Worm (Caenorhabditis elegans) whole organism, L4 larva: ENCODE results near the gene C45B2.6.

ENCODE experiments used
- F10B5.3 ChIP-seq: sonication (generic microtip); optimal IDR thresholded peaks from 2 replicates; lab custom pipeline; 2016; ENCODE audit warnings: mild to moderate bottlenecking, missing genetic modification characterization, missing compliant biosample characterization
- T20F7.1 ChIP-seq: fragments of 200-800 bp; sonication (Bioruptor generic); optimal IDR thresholded peaks from 2 replicates; lab custom pipeline; 2018; ENCODE audit warnings: mild to moderate bottlenecking, missing genetic modification characterization, missing compliant biosample characterization
- ZK337.2 ChIP-seq: fragments of 200-800 bp; sonication (Bioruptor generic); IDR thresholded peaks from 2 replicates; pipeline ENCODE4 v1.3.6; 2022; ENCODE audit warnings: missing genetic modification reagents, missing genetic modification characterization, missing compliant biosample characterization
- aha-1 ChIP-seq: fragments of 150-350 bp; peaks from one replicate; lab custom pipeline; 2014; ENCODE audit warnings: missing biosample characterization, missing genetic modification characterization
- ama-1 ChIP-seq: fragments of 150-350 bp; optimal IDR thresholded peaks from 2 replicates; lab custom pipeline; 2014; ENCODE audit warnings: inconsistent platforms, mixed read lengths
- arid-1 ChIP-seq: fragments of 200-800 bp; sonication (Bioruptor generic); conservative IDR thresholded peaks from 2 replicates; pipeline ENCODE4 v1.3.6; 2022; ENCODE audit warnings: missing genetic modification reagents, missing genetic modification characterization, missing compliant biosample characterization
- ceh-28 ChIP-seq: fragments of 150-350 bp; optimal IDR thresholded peaks from 2 replicates; lab custom pipeline; 2014; ENCODE audit warnings: missing biosample characterization, missing genetic modification reagents, missing genetic modification characterization
- ceh-62 ChIP-seq: sonication (generic microtip); optimal IDR thresholded peaks from 2 replicates; lab custom pipeline; 2017; ENCODE audit warnings: missing biosample characterization, missing genetic modification characterization
- ctbp-1 ChIP-seq: fragments of 200-800 bp; sonication (Bioruptor generic); IDR thresholded peaks from 2 replicates; pipeline ENCODE4 v1.3.6; 2022; ENCODE audit warnings: missing genetic modification reagents, missing genetic modification characterization, missing compliant biosample characterization
- dmd-9 ChIP-seq: fragments of 200-800 bp; sonication (Bioruptor generic); IDR thresholded peaks from 2 replicates; pipeline ENCODE4 v1.3.6; 2022; ENCODE audit warnings: missing genetic modification reagents, missing genetic modification characterization, missing compliant biosample characterization
- dpl-1 ChIP-seq: fragments of 150-350 bp; optimal IDR thresholded peaks from 2 replicates; lab custom pipeline; 2014; ENCODE audit warnings: missing biosample characterization, missing genetic modification reagents, missing genetic modification characterization
- egl-27 ChIP-seq: sonication (generic microtip); optimal IDR thresholded peaks from 3 replicates; lab custom pipeline; 2017; ENCODE audit warnings: missing biosample characterization, missing genetic modification reagents, missing genetic modification characterization
- egl-43 ChIP-seq: fragments of 200-800 bp; sonication (Bioruptor generic); IDR thresholded peaks from 2 replicates; pipeline ENCODE4 v1.3.6; 2022; ENCODE audit warnings: missing genetic modification reagents, missing genetic modification characterization, missing compliant biosample characterization
- fkh-10 ChIP-seq: fragments of 150-350 bp; optimal IDR thresholded peaks from 2 replicates; lab custom pipeline; 2014; ENCODE audit warnings: missing biosample characterization, missing genetic modification reagents, missing genetic modification characterization
- fos-1 ChIP-seq: fragments of 150-350 bp; optimal IDR thresholded peaks from 2 replicates; lab custom pipeline; 2014; ENCODE audit warnings: missing biosample characterization, missing genetic modification characterization
- gei-8 ChIP-seq: fragments of 200-800 bp; sonication (Bioruptor generic); optimal IDR thresholded peaks from 2 replicates; lab custom pipeline; 2018; ENCODE audit warnings: mild to moderate bottlenecking, missing genetic modification characterization, missing compliant biosample characterization
- hif-1 ChIP-seq, 2 experiments: sonication (generic microtip); optimal IDR thresholded peaks; 2 replicates each; lab custom pipeline; 2016 to 2017; ENCODE audit warnings: missing compliant biosample characterization in 2 of 2, missing genetic modification characterization in 2 of 2, missing genetic modification reagents in 2 of 2, missing genotype in 2 of 2, mild to moderate bottlenecking in 1 of 2
- hmg-1.1 ChIP-seq: fragments of 200-800 bp; sonication (Bioruptor generic); IDR thresholded peaks from 2 replicates; pipeline ENCODE4 v1.3.6; 2022; ENCODE audit warnings: missing genetic modification reagents, missing genetic modification characterization, missing compliant biosample characterization
- lim-7 ChIP-seq: fragments of 200-800 bp; sonication (Bioruptor generic); IDR thresholded peaks from 2 replicates; pipeline ENCODE4 v1.3.6; 2022; ENCODE audit warnings: missing genetic modification characterization, missing compliant biosample characterization
- lin-1 ChIP-seq: fragments of 200-800 bp; sonication (Bioruptor generic); IDR thresholded peaks from 2 replicates; pipeline ENCODE4 v1.3.6; 2022; ENCODE audit warnings: missing genetic modification reagents, missing genetic modification characterization, missing compliant biosample characterization
- lin-13 ChIP-seq: fragments of 150-350 bp; optimal IDR thresholded peaks from 2 replicates; lab custom pipeline; 2014; ENCODE audit warnings: missing biosample characterization, missing genetic modification reagents, missing genetic modification characterization
- lin-29 ChIP-seq: fragments of 200-800 bp; sonication (Bioruptor generic); IDR thresholded peaks from 2 replicates; pipeline ENCODE4 v1.3.6; 2022; ENCODE audit warnings: missing genetic modification reagents, missing genetic modification characterization, missing compliant biosample characterization
- lin-39 ChIP-seq: fragments of 150-350 bp; optimal IDR thresholded peaks from 2 replicates; lab custom pipeline; 2014; ENCODE audit warnings: missing biosample characterization, missing genetic modification reagents, missing genetic modification characterization
- madf-9 ChIP-seq: fragments of 200-800 bp; sonication (Bioruptor generic); conservative IDR thresholded peaks from 2 replicates; pipeline ENCODE4 v1.3.6; 2022; ENCODE audit warnings: missing genetic modification reagents, missing genetic modification characterization, missing compliant biosample characterization
- mdt-29 ChIP-seq: fragments of 200-800 bp; sonication (Bioruptor generic); IDR thresholded peaks from 2 replicates; pipeline ENCODE4 v1.3.6; 2022; ENCODE audit warnings: missing genetic modification reagents, missing genetic modification characterization, missing compliant biosample characterization
- mep-1 ChIP-seq: fragments of 150-350 bp; sonication (generic microtip); optimal IDR thresholded peaks from 3 replicates; lab custom pipeline; 2014; ENCODE audit warnings: missing biosample characterization, missing genetic modification characterization
- mxl-2 ChIP-seq: fragments of 200-800 bp; sonication (Bioruptor generic); conservative IDR thresholded peaks from 2 replicates; pipeline ENCODE4 v1.3.6; 2022; ENCODE audit warnings: missing genetic modification reagents, missing genetic modification characterization, missing compliant biosample characterization
- nhr-111 ChIP-seq: fragments of 200-800 bp; sonication (Bioruptor generic); optimal IDR thresholded peaks from 2 replicates; lab custom pipeline; 2018; ENCODE audit warnings: mild to moderate bottlenecking, missing genetic modification characterization, missing compliant biosample characterization
- nhr-25 ChIP-seq: sonication (generic microtip); optimal IDR thresholded peaks from 2 replicates; lab custom pipeline; 2017; ENCODE audit warnings: missing genetic modification characterization, mild to moderate bottlenecking, missing compliant biosample characterization, antibody characterized with exemption, moderate library complexity, borderline replicate concordance; ENCODE audit not compliant: insufficient read depth
- nhr-28 ChIP-seq: fragments of 150-350 bp; optimal IDR thresholded peaks from 2 replicates; lab custom pipeline; 2014; ENCODE audit warnings: missing biosample characterization, missing genetic modification characterization
- nhr-41 ChIP-seq: fragments of 200-800 bp; sonication (Bioruptor generic); IDR thresholded peaks from 2 replicates; pipeline ENCODE4 v1.3.6; 2022; ENCODE audit warnings: missing genetic modification reagents, missing genetic modification characterization, missing compliant biosample characterization
- nhr-42 ChIP-seq: fragments of 200-800 bp; sonication (Bioruptor generic); IDR thresholded peaks from 2 replicates; pipeline ENCODE4 v1.3.6; 2022; ENCODE audit warnings: missing genetic modification characterization, missing compliant biosample characterization
- nhr-77 ChIP-seq: fragments of 150-350 bp; optimal IDR thresholded peaks from 2 replicates; lab custom pipeline; 2014; ENCODE audit warnings: missing biosample characterization, missing genetic modification characterization
- php-3 ChIP-seq: fragments of 200-800 bp; sonication (Bioruptor generic); IDR thresholded peaks from 2 replicates; pipeline ENCODE4 v1.3.6; 2022; ENCODE audit warnings: missing genetic modification reagents, missing genetic modification characterization, missing compliant biosample characterization
- pqm-1 ChIP-seq: sonication (generic microtip); optimal IDR thresholded peaks from 2 replicates; lab custom pipeline; 2017; ENCODE audit warnings: missing biosample characterization, missing genetic modification characterization
- saeg-2 ChIP-seq: fragments of 200-800 bp; sonication (Bioruptor generic); IDR thresholded peaks from 2 replicates; pipeline ENCODE4 v1.3.6; 2022; ENCODE audit warnings: missing genetic modification reagents, missing genetic modification characterization, missing compliant biosample characterization
- set-16 ChIP-seq: fragments of 200-800 bp; sonication (Bioruptor generic); IDR thresholded peaks from 2 replicates; pipeline ENCODE4 v1.3.6; 2022; ENCODE audit warnings: missing genetic modification reagents, missing genetic modification characterization, missing compliant biosample characterization
- skn-1 ChIP-seq: fragments of 150-350 bp; optimal IDR thresholded peaks from 2 replicates; lab custom pipeline; 2014; ENCODE audit warnings: missing biosample characterization, missing genetic modification characterization
- snpc-1.2 ChIP-seq: fragments of 200-800 bp; sonication (Bioruptor generic); IDR thresholded peaks from 2 replicates; pipeline ENCODE4 v1.3.6; 2022; ENCODE audit warnings: missing genetic modification reagents, missing genetic modification characterization, missing compliant biosample characterization
- unc-62 ChIP-seq, 3 experiments: fragments of 150-350 bp in 1 of 3; sonication (generic microtip); optimal IDR thresholded peaks in 2 of 3; peaks in 1 of 3; 1 replicate in 1 of 3; 2 replicates in 2 of 3; lab custom pipeline; 2014 to 2017; ENCODE audit warnings: missing biosample characterization in 3 of 3, missing genetic modification characterization in 3 of 3, missing genetic modification reagents in 3 of 3, missing genotype in 1 of 3
- vab-7 ChIP-seq: fragments of 200-800 bp; sonication (Bioruptor generic); IDR thresholded peaks from 2 replicates; pipeline ENCODE4 v1.3.6; 2022; ENCODE audit warnings: missing genetic modification reagents, missing genetic modification characterization, missing compliant biosample characterization
- zfp-2 ChIP-seq: sonication (generic microtip); optimal IDR thresholded peaks from 2 replicates; lab custom pipeline; 2016; ENCODE audit warnings: mild to moderate bottlenecking, missing genetic modification characterization, missing compliant biosample characterization
- zfp-3 ChIP-seq: fragments of 200-800 bp; sonication (Bioruptor generic); conservative IDR thresholded peaks from 2 replicates; pipeline ENCODE4 v1.3.6; 2022; ENCODE audit warnings: missing genetic modification reagents, missing genetic modification characterization, missing compliant biosample characterization

Gene C45B2.6

ce11 chrX:6084439-6084838 is 31.8 kb downstream of the C45B2.6 start, which contains the start of gene C45B2.2:
C45B2.2 (plus strand) TSS chrX:6084739.
- TF ChIP-seq lin-39 (tag; lab: Kevin White, UChicago) (no peak), lin-13 (GFP tag; lab: Kevin White, UChicago) (no peak), mxl-2 (GFP tag; lab: Robert Waterston, UW) (no peak), fos-1 (tag; lab: Kevin White, UChicago) (no peak), T20F7.1 (GFP tag; lab: Kevin White, UChicago) (no peak), lin-1 (GFP tag; lab: Robert Waterston, UW) (no peak), lim-7 (GFP tag; lab: Robert Waterston, UW) (no peak), madf-9 (GFP tag; lab: Robert Waterston, UW) (no peak), nhr-41 (GFP tag; lab: Robert Waterston, UW) (no peak), egl-27 (no peak), mdt-29 (no peak), egl-43 (no peak), nhr-77 (no peak), hif-1 (tag; optimal IDR thresholded peaks at IDR 0.05; lab: Kevin White, UChicago) (no peak)
- TF ChIP-seq, all 104 proteins: peak for 0

- no peak for TF ChIP-seq skn-1
- TF ChIP-seq ZK337.2 (GFP tag; lab: Robert Waterston, UW), result no peak
- TF ChIP-seq ceh-28, result no peak
- TF ChIP-seq lin-29 (GFP tag; lab: Robert Waterston, UW), result no peak
- no peak for TF ChIP-seq dmd-9 (GFP tag; lab: Robert Waterston, UW)
- TF ChIP-seq ama-1, result no peak
- no peak for TF ChIP-seq saeg-2 (GFP tag; lab: Robert Waterston, UW)
- TF ChIP-seq dpl-1, result no peak
- no peak for TF ChIP-seq vab-7 (GFP tag; lab: Robert Waterston, UW)
- no peak for TF ChIP-seq unc-62 (GFP tag; optimal IDR thresholded peaks at IDR 0.05 in 1 of 2; lab: Kevin White, UChicago)
- TF ChIP-seq unc-62 (tag; optimal IDR thresholded peaks at IDR 0.05; lab: Kevin White, UChicago), result no peak
- no peak for TF ChIP-seq snpc-1.2
- TF ChIP-seq arid-1 (GFP tag; lab: Robert Waterston, UW), result no peak
- TF ChIP-seq lin-39 (tag; lab: Kevin White, UChicago), result no peak
Observed at ce11 chrX:6085824-6086223, 33.1 kb downstream of the C45B2.6 start, which contains the start of gene C45B2.1. C45B2.1 (plus strand) TSS chrX:6086124.

ce11 chrX:6087676-6088075 is 35.0 kb downstream of the C45B2.6 start, which contains the start of gene C45B2.8:
C45B2.8 (plus strand) TSS chrX:6087976.
- TF ChIP-seq zfp-2 (no peak), nhr-28 (tag; lab: Kevin White, UChicago) (no peak), mep-1 (tag; lab: Kevin White, UChicago) (no peak), set-16 (GFP tag; lab: Robert Waterston, UW) (no peak), ceh-62 (tag; lab: Kevin White, UChicago) (no peak), fkh-10 (no peak), pqm-1 (no peak), aha-1 (tag; lab: Kevin White, UChicago) (no peak), zfp-3 (GFP tag; lab: Robert Waterston, UW) (no peak), mdt-29 (no peak), ZK337.2 (GFP tag; lab: Robert Waterston, UW) (no peak), nhr-111 (GFP tag; lab: Kevin White, UChicago) (no peak), nhr-25 (tag; lab: Kevin White, UChicago) (no peak), nhr-42 (GFP tag; lab: Robert Waterston, UW) (no peak), hmg-1.1 (GFP tag; lab: Robert Waterston, UW) (no peak), ctbp-1 (GFP tag; lab: Robert Waterston, UW) (no peak), F10B5.3 (tag; lab: Kevin White, UChicago) (no peak), php-3 (GFP tag; lab: Robert Waterston, UW) (no peak), gei-8 (GFP tag; lab: Kevin White, UChicago) (no peak)
